Worm (Caenorhabditis elegans): ENCODE data around the gene ddr-2.
A peak's percentile ranks its signal among the peaks of the same experiment; 100 is the strongest.

Gene ddr-2

DNA sequence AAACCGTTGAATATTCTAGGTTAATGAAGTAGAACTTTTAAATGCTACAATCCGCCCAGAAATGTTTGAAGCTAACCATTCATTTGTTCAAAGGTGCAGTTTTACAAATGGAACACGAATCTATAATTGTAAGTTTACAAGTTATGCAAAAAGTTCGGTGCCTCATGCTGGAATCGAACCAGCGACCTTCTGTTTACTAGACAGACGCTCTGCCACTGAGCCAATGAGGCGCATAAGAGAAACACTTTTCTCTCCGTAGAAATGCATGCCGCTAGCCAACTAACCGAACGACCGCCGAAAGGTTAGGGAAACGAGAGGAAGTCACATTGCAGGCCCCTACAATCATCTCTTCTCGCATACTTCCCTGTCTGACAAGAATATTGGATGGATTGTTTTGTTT is 56.1 kb downstream of the ddr-2 start (continued):
- TF ChIP-seq lin-15B (tag; optimal IDR thresholded peaks at IDR 0.05) (no peak), Y48G9A.11 (GFP tag; IDR thresholded peaks at IDR 0.05) (peak; percentile 82), unc-62 (GFP tag; optimal IDR thresholded peaks at IDR 0.05 in 1 of 2) (no peak), unc-62 (tag; optimal IDR thresholded peaks at IDR 0.05) (no peak), ceh-62 (tag; optimal IDR thresholded peaks at IDR 0.05) (no peak), duxl-1 (tag; optimal IDR thresholded peaks at IDR 0.05; ENCODE audit: poor library complexity) (peak; percentile 65), lir-3 (tag; optimal IDR thresholded peaks at IDR 0.05) (peak; percentile 34)

Data from whole organism, L4 larva.